Worm (Caenorhabditis elegans): ENCODE measurements around the gene F59C12.3.

- no peak for TF ChIP-seq ceh-83 (GFP tag; optimal IDR thresholded peaks at IDR 0.05)
- TF ChIP-seq unc-62 (GFP tag; optimal IDR thresholded peaks at IDR 0.05) = no peak
- no peak for TF ChIP-seq nhr-12 (tag; optimal IDR thresholded peaks at IDR 0.05)
- TF ChIP-seq sem-2 (GFP tag; optimal IDR thresholded peaks at IDR 0.05) = no peak
- no peak for TF ChIP-seq snpc-4 (tag; optimal IDR thresholded peaks at IDR 0.05)
- peak; percentile 80 for TF ChIP-seq ces-1 (GFP tag; optimal IDR thresholded peaks at IDR 0.05)
- TF ChIP-seq lin-13 (tag; optimal IDR thresholded peaks at IDR 0.05) = no peak
- TF ChIP-seq mep-1 (tag; optimal IDR thresholded peaks at IDR 0.05) = no peak
- TF ChIP-seq lsy-2 (tag; optimal IDR thresholded peaks at IDR 0.05) = no peak
Measured at ce11 chrX:16648773-16649172, 39.4 kb upstream of the F59C12.3 start.
